Worm (Caenorhabditis elegans): ENCODE results near the gene F59A7.12.

- TF ChIP-seq snpc-1.2 (GFP tag; IDR thresholded peaks at IDR 0.05): no peak
- TF ChIP-seq mxl-3 (GFP tag; optimal IDR thresholded peaks at IDR 0.05): no peak
- TF ChIP-seq ceh-28 (tag; optimal IDR thresholded peaks at IDR 0.05): no peak
Measured at ce11 chrV:2050136-2050535, 20.2 kb downstream of the F59A7.12 start, which contains the start of gene comt-4.

All from whole organism, L4 larva.